Fruit fly (Drosophila melanogaster) whole organism, prepupa: Measurements from ENCODE around the gene gny.

Experiments used
- Blimp-1 ChIP-seq: fragments of 200-800 bp; sonication (Bioruptor generic); optimal IDR thresholded peaks from 3 replicates; lab custom pipeline; 2017; ENCODE audit warnings: missing biosample characterization, missing genetic modification characterization, mild to moderate bottlenecking, moderate library complexity, missing genetic modification reagents
- CG10631 ChIP-seq: fragments of 200-800 bp; sonication (Bioruptor generic); optimal IDR thresholded peaks from 2 replicates; lab custom pipeline; 2016; ENCODE audit warnings: missing biosample characterization, missing genetic modification characterization
- CG11294 ChIP-seq: fragments of 200-800 bp; sonication (Bioruptor generic); IDR thresholded peaks from 2 replicates; pipeline ENCODE4 v1.3.6; 2022; ENCODE audit warnings: missing biosample characterization, missing genetic modification characterization
- CG11762 ChIP-seq: fragments of 200-800 bp; sonication (Bioruptor generic); optimal IDR thresholded peaks from 3 replicates; lab custom pipeline; 2016; ENCODE audit warnings: missing biosample characterization, missing genetic modification characterization; ENCODE audit not compliant: insufficient read depth
- CG11902 ChIP-seq: fragments of 200-800 bp; sonication (Bioruptor generic); optimal IDR thresholded peaks from 3 replicates; lab custom pipeline; 2016; ENCODE audit warnings: missing biosample characterization, missing genetic modification characterization
- CG15336 ChIP-seq: fragments of 200-800 bp; sonication (Bioruptor generic); IDR thresholded peaks from 2 replicates; pipeline ENCODE4 v1.3.6; 2022; ENCODE audit warnings: missing biosample characterization, missing genetic modification characterization
- CG1621 ChIP-seq: fragments of 200-800 bp; sonication (Bioruptor generic); optimal IDR thresholded peaks from 3 replicates; lab custom pipeline; 2018; ENCODE audit warnings: missing biosample characterization, mild to moderate bottlenecking, missing genetic modification characterization
- CG16779 ChIP-seq: fragments of 200-800 bp; sonication (Bioruptor generic); optimal IDR thresholded peaks from 3 replicates; lab custom pipeline; 2017; ENCODE audit warnings: missing biosample characterization, mild to moderate bottlenecking, missing genetic modification characterization
- CG3032 ChIP-seq: fragments of 200-800 bp; optimal IDR thresholded peaks from 2 replicates; lab custom pipeline; 2019; ENCODE audit warnings: missing biosample characterization, mild to moderate bottlenecking, missing genetic modification characterization, moderate library complexity
- CG32006 ChIP-seq: fragments of 200-800 bp; sonication (Bioruptor generic); optimal IDR thresholded peaks from 3 replicates; lab custom pipeline; 2017; ENCODE audit warnings: missing biosample characterization, mild to moderate bottlenecking, missing genetic modification characterization
- CG3919 ChIP-seq: fragments of 200-800 bp; sonication (Bioruptor generic); optimal IDR thresholded peaks from 3 replicates; lab custom pipeline; 2016; ENCODE audit warnings: missing biosample characterization, missing genetic modification characterization
- CG4318 ChIP-seq: fragments of 200-800 bp; sonication (Bioruptor generic); optimal IDR thresholded peaks from 3 replicates; lab custom pipeline; 2017; ENCODE audit warnings: missing biosample characterization, mild to moderate bottlenecking, missing genetic modification characterization
- CG6792 ChIP-seq: fragments of 200-800 bp; sonication (Bioruptor generic); optimal IDR thresholded peaks from 3 replicates; lab custom pipeline; 2016; ENCODE audit warnings: missing biosample characterization, missing genetic modification characterization
- CG6854 ChIP-seq: fragments of 200-800 bp; sonication (Bioruptor generic); optimal IDR thresholded peaks from 2 replicates; lab custom pipeline; 2017; ENCODE audit warnings: missing biosample characterization, mild to moderate bottlenecking, missing genetic modification characterization
- CG7368 ChIP-seq: fragments of 200-800 bp; sonication (Bioruptor generic); optimal IDR thresholded peaks from 3 replicates; lab custom pipeline; 2016; ENCODE audit warnings: missing biosample characterization, missing genetic modification characterization
- CG8119 ChIP-seq: fragments of 200-800 bp; sonication (Bioruptor generic); IDR thresholded peaks from 3 replicates; pipeline ENCODE4 v1.3.6; 2022; ENCODE audit warnings: missing biosample characterization, missing genetic modification characterization
- CG8319 ChIP-seq: fragments of 200-800 bp; sonication (Bioruptor generic); optimal IDR thresholded peaks from 3 replicates; lab custom pipeline; 2016; ENCODE audit warnings: missing biosample characterization, missing genetic modification characterization
- CG8632 ChIP-seq: fragments of 200-800 bp; sonication (Bioruptor generic); optimal IDR thresholded peaks from 3 replicates; lab custom pipeline; 2016; ENCODE audit warnings: missing biosample characterization, missing genetic modification characterization
- CG9139 ChIP-seq: fragments of 200-800 bp; sonication (Bioruptor generic); optimal IDR thresholded peaks from 3 replicates; lab custom pipeline; 2017; ENCODE audit warnings: missing biosample characterization, mild to moderate bottlenecking, missing genetic modification characterization
- Eip75B ChIP-seq: fragments of 200-800 bp; sonication (Bioruptor generic); optimal IDR thresholded peaks from 3 replicates; lab custom pipeline; 2016; ENCODE audit warnings: missing biosample characterization, missing genetic modification characterization
- Eip78C ChIP-seq: fragments of 200-800 bp; sonication (Bioruptor generic); peaks from one replicate; lab custom pipeline; 2016; ENCODE audit warnings: missing biosample characterization, missing genetic modification characterization
- Eip93F ChIP-seq: fragments of 200-800 bp; sonication (Bioruptor generic); optimal IDR thresholded peaks from 2 replicates; lab custom pipeline; 2016; ENCODE audit warnings: missing biosample characterization, mild to moderate bottlenecking, missing genetic modification characterization
- Ets21C ChIP-seq: fragments of 200-800 bp; sonication (Bioruptor generic); optimal IDR thresholded peaks from 3 replicates; lab custom pipeline; 2016; ENCODE audit warnings: missing biosample characterization, missing genetic modification characterization
- Ets96B ChIP-seq: fragments of 200-800 bp; optimal IDR thresholded peaks from 2 replicates; lab custom pipeline; 2019; ENCODE audit warnings: missing biosample characterization, mild to moderate bottlenecking, missing genetic modification characterization, moderate library complexity
- Gug ChIP-seq: fragments of 200-800 bp; sonication (Bioruptor generic); IDR thresholded peaks from 2 replicates; pipeline ENCODE4 v1.3.6; 2022; ENCODE audit warnings: missing biosample characterization, missing genetic modification characterization
- Hr38 ChIP-seq: sonication (Bioruptor generic); optimal IDR thresholded peaks from 2 replicates; lab custom pipeline; 2016; ENCODE audit warnings: missing biosample characterization, missing genetic modification characterization
- Hr4 ChIP-seq: fragments of 200-800 bp; sonication (Bioruptor generic); optimal IDR thresholded peaks from 3 replicates; lab custom pipeline; 2016; ENCODE audit warnings: missing biosample characterization, missing genetic modification characterization
- Met ChIP-seq: fragments of 200-800 bp; sonication (Bioruptor generic); optimal IDR thresholded peaks from 3 replicates; lab custom pipeline; 2016; ENCODE audit warnings: missing biosample characterization, missing genetic modification characterization
- OdsH ChIP-seq: fragments of 200-800 bp; sonication (Bioruptor generic); optimal IDR thresholded peaks from 3 replicates; lab custom pipeline; 2016; ENCODE audit warnings: missing biosample characterization, missing genetic modification characterization
- Smox ChIP-seq: fragments of 200-800 bp; sonication (Bioruptor generic); optimal IDR thresholded peaks from 3 replicates; lab custom pipeline; 2016; ENCODE audit warnings: missing biosample characterization, missing genetic modification characterization
- Sox102F ChIP-seq: fragments of 200-800 bp; sonication (Bioruptor generic); optimal IDR thresholded peaks from 2 replicates; lab custom pipeline; 2016; ENCODE audit warnings: missing biosample characterization, mild to moderate bottlenecking, missing genetic modification characterization
- achi ChIP-seq: fragments of 200-800 bp; sonication (Bioruptor generic); optimal IDR thresholded peaks from 3 replicates; lab custom pipeline; 2016; ENCODE audit warnings: missing biosample characterization, missing genetic modification characterization
- acj6 ChIP-seq: fragments of 200-800 bp; sonication (Bioruptor generic); optimal IDR thresholded peaks from 3 replicates; lab custom pipeline; 2016; ENCODE audit warnings: missing biosample characterization, missing genetic modification characterization
- dac ChIP-seq: fragments of 200-800 bp; sonication (Bioruptor generic); optimal IDR thresholded peaks from 2 replicates; lab custom pipeline; 2017; ENCODE audit warnings: missing biosample characterization, mild to moderate bottlenecking, missing genetic modification characterization
- dsx ChIP-seq: fragments of 200-800 bp; optimal IDR thresholded peaks from 3 replicates; lab custom pipeline; 2019; ENCODE audit warnings: missing biosample characterization, mild to moderate bottlenecking, missing genetic modification characterization, moderate library complexity; ENCODE audit not compliant: poor library complexity, severe bottlenecking
- esn ChIP-seq: fragments of 200-800 bp; sonication (Bioruptor generic); optimal IDR thresholded peaks from 2 replicates; lab custom pipeline; 2016; ENCODE audit warnings: missing biosample characterization, mild to moderate bottlenecking, missing genetic modification characterization, moderate library complexity
- lz ChIP-seq: fragments of 200-800 bp; sonication (Bioruptor generic); optimal IDR thresholded peaks from 3 replicates; lab custom pipeline; 2016; ENCODE audit warnings: missing biosample characterization, missing genetic modification characterization
- net ChIP-seq: fragments of 200-800 bp; sonication (Bioruptor generic); optimal IDR thresholded peaks from 3 replicates; lab custom pipeline; 2016; ENCODE audit warnings: missing biosample characterization, missing genetic modification characterization
- salr ChIP-seq, 2 experiments: fragments of 200-800 bp; sonication (Bioruptor generic); optimal IDR thresholded peaks; 3 replicates each; lab custom pipeline; 2016 to 2018; ENCODE audit warnings: missing biosample characterization in 2 of 2, missing genetic modification characterization in 2 of 2, mild to moderate bottlenecking in 1 of 2
- ss ChIP-seq, 2 experiments: fragments of 200-800 bp; sonication (Bioruptor generic); optimal IDR thresholded peaks; 2 replicates in 1 of 2; 3 replicates in 1 of 2; lab custom pipeline; 2017 to 2018; ENCODE audit warnings: mild to moderate bottlenecking in 2 of 2, missing biosample characterization in 2 of 2, missing genetic modification characterization in 2 of 2, moderate library complexity in 1 of 2
- topi ChIP-seq: fragments of 200-800 bp; sonication (Bioruptor generic); optimal IDR thresholded peaks from 3 replicates; lab custom pipeline; 2016; ENCODE audit warnings: missing biosample characterization, missing genetic modification characterization
- vri ChIP-seq: fragments of 200-800 bp; sonication (Bioruptor generic); optimal IDR thresholded peaks from 3 replicates; lab custom pipeline; 2016; ENCODE audit warnings: missing biosample characterization, mild to moderate bottlenecking, missing genetic modification characterization

Gene gny

dm6 chr2L:10375464-10376236 is 4.3 kb upstream of the gny start, which contains the start of the genes CG33303 and dpr19 (continued):
- TF ChIP-seq Smox (GFP tag; lab: Kevin White, UChicago) (no peak), lz (GFP tag; lab: Kevin White, UChicago) (no peak)

DNA sequence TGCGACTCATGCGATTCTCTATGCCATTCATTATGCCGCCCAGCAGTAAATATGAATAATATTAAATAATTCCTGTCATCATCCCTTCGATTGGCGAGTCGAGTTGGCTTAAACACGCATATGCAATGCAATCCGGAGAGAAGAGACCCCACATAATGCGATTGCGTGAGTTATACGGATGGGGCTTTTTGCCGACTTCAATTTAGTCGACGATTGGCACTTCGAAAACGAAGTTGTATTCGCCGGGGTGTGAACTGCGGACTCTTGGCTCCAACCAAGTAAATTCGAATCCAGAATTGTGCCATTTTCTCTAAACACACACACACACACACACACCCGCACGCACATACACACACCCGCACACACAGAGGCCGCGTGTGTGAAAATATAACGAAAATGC is 3.6 kb upstream of the gny start:
- TF ChIP-seq CG8319 (GFP tag; lab: Kevin White, UChicago), result no peak
- no peak for TF ChIP-seq achi (GFP tag; lab: Kevin White, UChicago)
- TF ChIP-seq topi, result no peak
- no peak for TF ChIP-seq CG32006
- TF ChIP-seq Hr38 (GFP tag; lab: Kevin White, UChicago), result no peak
- no peak for TF ChIP-seq Met (GFP tag; lab: Kevin White, UChicago)
- no peak for TF ChIP-seq Ets96B (tag; lab: Kevin White, UChicago)
- TF ChIP-seq CG8632 (GFP tag; lab: Kevin White, UChicago), result no peak
- TF ChIP-seq Gug (GFP tag; lab: Robert Waterston, UW), result no peak
- no peak for TF ChIP-seq Hr4 (GFP tag; lab: Kevin White, UChicago)
- TF ChIP-seq vri (GFP tag; lab: Kevin White, UChicago), result no peak
- no peak for TF ChIP-seq dac (GFP tag; lab: Kevin White, UChicago)
- TF ChIP-seq Sox102F, result no peak
- no peak for TF ChIP-seq Ets21C (GFP tag; lab: Kevin White, UChicago)
- TF ChIP-seq Eip75B (GFP tag; lab: Kevin White, UChicago), result no peak
- TF ChIP-seq salr (GFP tag; optimal IDR thresholded peaks at IDR 0.05; lab: Kevin White, UChicago), result no peak
- TF ChIP-seq net (GFP tag; lab: Kevin White, UChicago), result no peak
- no peak for TF ChIP-seq Blimp-1 (GFP tag; lab: Kevin White, UChicago)
- TF ChIP-seq CG16779 (tag; lab: Kevin White, UChicago), result no peak

dm6 chr2L:10378631-10379030 is 1.3 kb upstream of the gny start:
- TF ChIP-seq Eip93F (GFP tag; lab: Kevin White, UChicago) (no peak), CG9139 (GFP tag; lab: Kevin White, UChicago) (no peak)

DNA sequence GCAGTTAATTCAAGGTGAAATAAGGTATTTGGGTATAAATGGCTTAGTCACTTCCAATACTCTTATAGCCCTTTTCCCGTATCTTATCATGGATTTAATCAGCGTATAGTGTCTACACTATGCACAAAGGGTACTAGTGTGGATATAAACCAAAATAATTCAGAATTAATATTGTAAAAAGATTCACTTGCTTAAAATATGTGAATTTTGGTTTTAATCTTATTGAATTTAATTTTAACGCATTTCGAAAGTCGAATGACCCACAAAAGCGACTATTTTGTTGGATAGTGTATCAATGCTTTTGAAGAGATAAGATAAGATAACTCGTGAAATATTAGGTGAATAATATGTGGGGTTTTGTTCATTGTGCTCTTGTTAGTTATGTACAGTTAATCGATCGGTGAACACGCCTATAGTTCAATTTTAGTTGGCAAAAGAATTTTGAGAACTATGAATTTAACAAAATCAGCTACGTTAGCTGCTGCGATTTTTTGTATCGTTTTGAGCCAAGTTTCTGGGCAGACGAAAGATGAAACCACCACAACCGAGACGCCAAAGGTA is 2.1 kb downstream of the gny start, which contains the start of gene CG5096:
TSS of gene CG5096 (plus strand) at position 374 of the 561 bp plus-strand sequence.
- TF ChIP-seq CG8119 (no peak; the same call in 1 of the 3 replicates), CG6792 (GFP tag; lab: Kevin White, UChicago) (peak; percentile 69), Eip93F (GFP tag; lab: Kevin White, UChicago) (peak; percentile 81), esn (GFP tag; lab: Kevin White, UChicago) (peak; percentile 81), OdsH (GFP tag; lab: Kevin White, UChicago) (peak; percentile 55), CG6854 (GFP tag; lab: Kevin White, UChicago) (no peak), CG8632 (GFP tag; lab: Kevin White, UChicago) (peak; percentile 69), Eip78C (GFP tag; lab: Kevin White, UChicago) (peak; percentile 92), acj6 (GFP tag; lab: Kevin White, UChicago) (peak; percentile 60), CG3032 (tag; lab: Kevin White, UChicago) (peak; percentile 39), ss (GFP tag; optimal IDR thresholded peaks at IDR 0.05; lab: Kevin White, UChicago) (no peak), Ets21C (GFP tag; lab: Kevin White, UChicago) (peak; percentile 37), CG1621 (tag; lab: Kevin White, UChicago) (no peak), dsx (peak; percentile 29), CG11762 (GFP tag; lab: Kevin White, UChicago) (peak; percentile 34), CG7368 (peak; percentile 51), CG32006 (no peak), CG11294 (GFP tag; lab: Robert Waterston, UW) (no peak), CG11902 (GFP tag; lab: Kevin White, UChicago) (peak; percentile 14), dac (GFP tag; lab: Kevin White, UChicago) (no peak), net (GFP tag; lab: Kevin White, UChicago) (no peak), CG9139 (GFP tag; lab: Kevin White, UChicago) (no peak), achi (GFP tag; lab: Kevin White, UChicago) (no peak), Met (GFP tag; lab: Kevin White, UChicago) (peak; percentile 80), CG3919 (GFP tag; lab: Kevin White, UChicago) (no peak), topi (peak; percentile 76), Gug (GFP tag; lab: Robert Waterston, UW) (no peak; the same call in 1 of the 2 replicates), CG15336 (GFP tag; lab: Robert Waterston, UW) (peak; percentile 67), CG4318 (GFP tag; lab: Kevin White, UChicago) (no peak), CG10631 (GFP tag; lab: Kevin White, UChicago) (peak; percentile 43), Ets96B (tag; lab: Kevin White, UChicago) (peak; percentile 62), lz (GFP tag; lab: Kevin White, UChicago) (peak; percentile 66)
